Worm (Caenorhabditis elegans): ENCODE results near the gene C08B6.2.

- TF ChIP-seq B0336.3 (GFP tag; IDR thresholded peaks at IDR 0.05) (no peak), lin-40 (tag; optimal IDR thresholded peaks at IDR 0.05) (no peak), attf-3 (GFP tag; conservative IDR thresholded peaks at IDR 0.05) (no peak), ceh-27 (GFP tag; optimal IDR thresholded peaks at IDR 0.05) (no peak), ceh-40 (GFP tag; IDR thresholded peaks at IDR 0.05) (no peak), attf-6 (GFP tag; IDR thresholded peaks at IDR 0.05) (no peak), pha-4 (tag; optimal IDR thresholded peaks at IDR 0.05) (no peak), snpc-1.3 (tag; optimal IDR thresholded peaks at IDR 0.05; ENCODE audit: insufficient read depth) (no peak), F33H1.4 (GFP tag; IDR thresholded peaks at IDR 0.05) (no peak), zfh-2 (GFP tag; conservative IDR thresholded peaks at IDR 0.05) (no peak)
Observed at ce11 chrV:10080905-10081304, 24.6 kb upstream of the C08B6.2 start.

Data from whole organism, young adult.